Fruit fly (Drosophila melanogaster): Measurements from ENCODE around the gene Samuel.
A peak's percentile ranks its signal among the peaks of the same experiment; 100 is the strongest.

The Samuel gene

dm6 chr2L:11037583-11038517 lies 28.9 kb downstream of the Samuel start (continued):
- TF ChIP-seq CG14860 (GFP tag; IDR thresholded peaks at IDR 0.05; ENCODE audit: partially characterized antibody) = no peak
- TF ChIP-seq bsh (GFP tag; optimal IDR thresholded peaks at IDR 0.05) = peak in 1 of 2 experiments; percentile 76
- no peak for TF ChIP-seq CG9797 (GFP tag; optimal IDR thresholded peaks at IDR 0.05)
- TF ChIP-seq Aef1 (GFP tag; IDR thresholded peaks at IDR 0.05) = peak; percentile 15; the same call in 1 of the 3 replicates
- TF ChIP-seq CG17328 (GFP tag; IDR thresholded peaks at IDR 0.05) = peak; percentile 70
- TF ChIP-seq chm (GFP tag; IDR thresholded peaks at IDR 0.05) = peak; percentile 64; the same call in 1 of the 2 replicates
- TF ChIP-seq CG31388 (GFP tag; optimal IDR thresholded peaks at IDR 0.05) = no peak
- no peak for TF ChIP-seq CG7928 (GFP tag; optimal IDR thresholded peaks at IDR 0.05)
- TF ChIP-seq NC2α (GFP tag; optimal IDR thresholded peaks at IDR 0.05) = peak; percentile 58
- peak; percentile 48; the same call in 1 of the 2 replicates for TF ChIP-seq CG32767 (GFP tag; IDR thresholded peaks at IDR 0.05)
- no peak for TF ChIP-seq CG2129 (GFP tag; IDR thresholded peaks at IDR 0.05; ENCODE audit: partially characterized antibody)
- TF ChIP-seq exex (tag; optimal IDR thresholded peaks at IDR 0.05) = peak; percentile 46
- TF ChIP-seq Bgb (GFP tag; IDR thresholded peaks at IDR 0.05; ENCODE audit: partially characterized antibody) = peak; percentile 30; the same call in 1 of the 2 replicates
- no peak for TF ChIP-seq dimm (GFP tag; IDR thresholded peaks at IDR 0.05)
- no peak for TF ChIP-seq en (GFP tag; optimal IDR thresholded peaks at IDR 0.05)
- peak; percentile 29 for TF ChIP-seq sd (tag; optimal IDR thresholded peaks at IDR 0.05)
- TF ChIP-seq Ssrp (tag; optimal IDR thresholded peaks at IDR 0.05) = peak; percentile 63
- no peak for TF ChIP-seq Dek (tag; optimal IDR thresholded peaks at IDR 0.05)
- TF ChIP-seq HLHmδ (GFP tag; optimal IDR thresholded peaks at IDR 0.05) = no peak
- TF ChIP-seq CG1603 (tag; optimal IDR thresholded peaks at IDR 0.05) = no peak
- TF ChIP-seq Xbp1 (GFP tag; optimal IDR thresholded peaks at IDR 0.05) = peak; percentile 62
- TF ChIP-seq gem (tag; optimal IDR thresholded peaks at IDR 0.05) = peak; percentile 87
- TF ChIP-seq CG12104 (GFP tag; optimal IDR thresholded peaks at IDR 0.05) = peak; percentile 23
- TF ChIP-seq ssp (GFP tag; IDR thresholded peaks at IDR 0.05) = peak; percentile 46
- 0 out of 2 replicates have a peak, but pooled peaks have one; percentile 24 for TF ChIP-seq wor (GFP tag; IDR thresholded peaks at IDR 0.05)
- no peak for TF ChIP-seq HmgD (GFP tag; optimal IDR thresholded peaks at IDR 0.05)
- TF ChIP-seq Gug (GFP tag; IDR thresholded peaks at IDR 0.05) = no peak; the same call in 3 of the 4 replicates
- TF ChIP-seq CG10462 (GFP tag; optimal IDR thresholded peaks at IDR 0.05) = peak; percentile 37
- TF ChIP-seq Nf-YB (GFP tag; optimal IDR thresholded peaks at IDR 0.05) = peak; percentile 49
- peak; percentile 51 for TF ChIP-seq chn (GFP tag; optimal IDR thresholded peaks at IDR 0.05)
- TF ChIP-seq Fer3 (tag; optimal IDR thresholded peaks at IDR 0.05) = peak; percentile 29
- TF ChIP-seq CG14050 (GFP tag; IDR thresholded peaks at IDR 0.05) = no peak
- TF ChIP-seq tna (GFP tag; IDR thresholded peaks at IDR 0.05; ENCODE audit: partially characterized antibody) = no peak
- no peak for TF ChIP-seq Stat92E (GFP tag; optimal IDR thresholded peaks at IDR 0.05)
- peak; percentile 47; the same call in 1 of the 2 replicates for TF ChIP-seq klu (GFP tag; IDR thresholded peaks at IDR 0.05)
- TF ChIP-seq CG30403 (GFP tag; optimal IDR thresholded peaks at IDR 0.05) = peak; percentile 81
- TF ChIP-seq sens-2 (GFP tag; IDR thresholded peaks at IDR 0.05) = no peak
- no peak; the same call in 2 of the 3 replicates for TF ChIP-seq ken (GFP tag; IDR thresholded peaks at IDR 0.05)
- TF ChIP-seq CG14710 (tag; optimal IDR thresholded peaks at IDR 0.05) = peak; percentile 22
- TF ChIP-seq B-H1 (GFP tag; IDR thresholded peaks at IDR 0.05) = no peak; the same call in 2 of the 3 replicates
- TF ChIP-seq Meics (GFP tag; optimal IDR thresholded peaks at IDR 0.05) = peak; percentile 52
- peak; percentile 17 for TF ChIP-seq CG9817 (tag; optimal IDR thresholded peaks at IDR 0.05)
- TF ChIP-seq Jarid2 (GFP tag; optimal IDR thresholded peaks at IDR 0.05) = no peak
- TF ChIP-seq CG4617 (GFP tag; optimal IDR thresholded peaks at IDR 0.05; ENCODE audit: borderline replicate concordance) = no peak
- TF ChIP-seq cwo (GFP tag; optimal IDR thresholded peaks at IDR 0.05) = peak; percentile 57

All from whole organism, embryonic.